Fruit fly (Drosophila melanogaster) whole organism, adult: ENCODE results near the gene CG45546.

Experiments used
- CG12768 ChIP-seq: fragments of 200-800 bp; sonication (Bioruptor generic); optimal IDR thresholded peaks from 2 replicates; lab custom pipeline; 2017; ENCODE audit warnings: missing biosample characterization, missing genetic modification characterization, mild to moderate bottlenecking, moderate library complexity, missing genetic modification reagents
- CG14711 ChIP-seq: fragments of 200-800 bp; sonication (Bioruptor generic); optimal IDR thresholded peaks from 2 replicates; lab custom pipeline; 2018; ENCODE audit warnings: missing biosample characterization, mild to moderate bottlenecking, missing genetic modification characterization, moderate library complexity
- CG1620 ChIP-seq: fragments of 200-800 bp; sonication (Bioruptor generic); optimal IDR thresholded peaks from 2 replicates; lab custom pipeline; 2016; ENCODE audit warnings: missing biosample characterization, missing genetic modification characterization
- CG33017 ChIP-seq: fragments of 200-800 bp; sonication (Bioruptor generic); optimal IDR thresholded peaks from 2 replicates; lab custom pipeline; 2018; ENCODE audit warnings: missing biosample characterization, mild to moderate bottlenecking, missing genetic modification characterization, moderate library complexity
- CG7045 ChIP-seq: fragments of 200-800 bp; sonication (Bioruptor generic); optimal IDR thresholded peaks from 2 replicates; lab custom pipeline; 2017; ENCODE audit warnings: missing biosample characterization, mild to moderate bottlenecking, missing genetic modification characterization
- CG7101 ChIP-seq: fragments of 200-800 bp; sonication (Bioruptor generic); optimal IDR thresholded peaks from 2 replicates; lab custom pipeline; 2018; ENCODE audit warnings: missing biosample characterization, mild to moderate bottlenecking, missing genetic modification characterization, moderate library complexity
- Crg-1 ChIP-seq: fragments of 200-800 bp; sonication (Bioruptor generic); optimal IDR thresholded peaks from 2 replicates; lab custom pipeline; 2016; ENCODE audit warnings: missing biosample characterization, missing genetic modification characterization
- Hr96 ChIP-seq: fragments of 200-800 bp; sonication (Bioruptor generic); optimal IDR thresholded peaks from 2 replicates; lab custom pipeline; 2016; ENCODE audit warnings: missing biosample characterization, missing genetic modification characterization
- Mnt ChIP-seq: fragments of 200-800 bp; sonication (Bioruptor generic); optimal IDR thresholded peaks from 2 replicates; lab custom pipeline; 2016; ENCODE audit warnings: missing biosample characterization, mild to moderate bottlenecking, missing genetic modification characterization
- bab1 ChIP-seq: fragments of 200-800 bp; sonication (Bioruptor generic); optimal IDR thresholded peaks from 3 replicates; lab custom pipeline; 2019; ENCODE audit warnings: missing biosample characterization, mild to moderate bottlenecking, missing genetic modification characterization, moderate library complexity
- cic ChIP-seq: fragments of 200-800 bp; sonication (Bioruptor generic); optimal IDR thresholded peaks from 2 replicates; lab custom pipeline; 2017; ENCODE audit warnings: missing biosample characterization, mild to moderate bottlenecking, missing genetic modification characterization, moderate library complexity
- kay ChIP-seq: fragments of 200-800 bp; sonication (Bioruptor generic); peaks from one replicate; lab custom pipeline; 2016; ENCODE audit warnings: missing biosample characterization, missing genetic modification characterization, borderline replicate concordance
- ovo ChIP-seq: fragments of 200-800 bp; sonication (Bioruptor generic); optimal IDR thresholded peaks from 2 replicates; lab custom pipeline; 2016; ENCODE audit warnings: missing biosample characterization, missing genetic modification characterization
- tj ChIP-seq: fragments of 200-800 bp; sonication (Bioruptor generic); optimal IDR thresholded peaks from 3 replicates; lab custom pipeline; 2017; ENCODE audit warnings: missing biosample characterization, mild to moderate bottlenecking, missing genetic modification characterization, moderate library complexity
- toe ChIP-seq: fragments of 200-800 bp; sonication (Bioruptor generic); optimal IDR thresholded peaks from 2 replicates; lab custom pipeline; 2016; ENCODE audit warnings: missing biosample characterization, missing genetic modification characterization

The CG45546 gene

dm6 chr3R:29372497-29373218, 3.5 kb downstream of the CG45546 start:
- TF ChIP-seq tj (GFP tag; lab: Kevin White, UChicago) (no peak), bab1 (GFP tag; lab: Kevin White, UChicago) (no peak), Hr96 (no peak), CG7045 (GFP tag; lab: Kevin White, UChicago) (no peak), toe (GFP tag; lab: Kevin White, UChicago) (no peak), CG7101 (tag; lab: Kevin White, UChicago) (no peak), kay (GFP tag; lab: Kevin White, UChicago) (no peak), Crg-1 (no peak), CG1620 (GFP tag; lab: Kevin White, UChicago) (no peak), CG12768 (no peak), ovo (GFP tag; lab: Kevin White, UChicago) (no peak), cic (GFP tag; lab: Kevin White, UChicago) (no peak)

- TF ChIP-seq CG12768 (no peak), Crg-1 (no peak), Hr96 (no peak), Mnt (GFP tag; lab: Kevin White, UChicago) (no peak), tj (GFP tag; lab: Kevin White, UChicago) (no peak), toe (GFP tag; lab: Kevin White, UChicago) (no peak), CG7045 (GFP tag; lab: Kevin White, UChicago) (no peak), CG14711 (no peak)
These were observed 6.4 kb downstream of the CG45546 start for dm6 chr3R:29375397-29376014.

DNA sequence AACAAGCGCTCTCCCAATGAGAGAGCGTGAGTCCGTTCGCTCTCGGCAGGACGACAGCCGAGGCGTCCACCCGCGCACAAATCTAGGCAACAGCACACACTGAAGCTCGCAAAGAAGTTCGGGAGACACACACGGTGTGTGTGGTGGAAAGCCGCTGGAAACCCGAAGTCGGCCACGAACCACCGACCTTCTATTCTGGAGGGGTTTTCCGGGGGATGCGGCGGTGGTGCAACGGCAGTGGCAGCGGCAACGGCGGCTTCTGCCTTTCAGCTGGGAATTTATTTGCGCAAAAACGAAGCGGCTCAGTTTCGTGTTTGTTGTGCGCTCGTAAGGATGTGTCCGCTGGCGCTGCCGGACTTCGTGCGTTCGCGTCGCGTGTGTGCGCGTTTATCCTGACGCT, 8.2 kb downstream of the CG45546 start, which contains the start of gene Ptp99A:
Ptp99A (plus strand) TSS at position 305 of the 400 bp plus-strand sequence.
- TF ChIP-seq CG33017 (no peak), tj (GFP tag; lab: Kevin White, UChicago) (no peak)
